Fruit fly (Drosophila melanogaster): ENCODE data around the gene CG42758.

CG42758 gene

DNA sequence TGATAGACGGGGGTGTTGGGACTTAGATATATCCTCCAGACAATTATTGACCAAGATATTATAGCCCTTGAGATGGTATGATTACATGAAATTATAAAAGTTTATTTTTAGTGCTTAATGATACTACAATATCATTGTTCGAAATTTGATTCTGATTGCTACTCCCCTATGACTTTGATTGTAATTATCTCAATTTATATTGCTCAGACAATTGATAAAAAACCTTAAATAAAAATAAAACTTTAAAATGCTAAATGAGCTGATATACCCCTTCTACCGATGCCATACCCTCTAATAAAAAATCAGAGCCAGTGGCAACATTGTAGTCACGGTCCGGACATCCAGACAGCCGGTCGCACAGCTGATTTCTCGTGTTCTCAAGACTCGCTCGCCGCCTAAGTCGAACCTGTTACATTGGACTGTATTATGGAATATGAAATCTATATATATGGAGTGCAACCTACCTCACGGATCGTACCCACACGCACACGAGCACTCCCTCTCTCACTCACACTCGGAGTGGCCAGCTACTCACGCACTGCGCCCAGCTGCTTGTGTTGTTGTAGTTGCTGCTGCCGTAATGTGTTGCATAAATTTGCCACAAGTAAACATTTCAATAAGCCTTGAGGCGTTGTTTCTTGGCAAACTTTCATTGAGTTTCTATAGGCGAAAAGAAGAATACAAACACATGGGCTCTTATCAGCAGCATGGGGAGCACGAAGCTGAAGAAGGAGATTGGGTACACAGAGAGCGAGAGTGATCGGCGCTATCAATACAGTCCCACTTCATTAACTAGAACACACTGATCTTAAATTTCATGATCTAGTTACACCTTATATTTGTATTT lies 45.9 kb downstream of the CG42758 start:
- TF ChIP-seq CG34367 (tag; optimal IDR thresholded peaks at IDR 0.05) (peak; percentile 75), Pif1A (GFP tag; optimal IDR thresholded peaks at IDR 0.05) (no peak), CG32121 (GFP tag; IDR thresholded peaks at IDR 0.05) (peak; percentile 56; the same call in 1 of the 2 replicates), CG9948 (tag; optimal IDR thresholded peaks at IDR 0.05) (peak; percentile 84), fd96Ca (GFP tag; IDR thresholded peaks at IDR 0.05) (peak; percentile 63; the same call in 2 of the 3 replicates), CG15710 (tag; optimal IDR thresholded peaks at IDR 0.05) (peak; percentile 74), CG10348 (GFP tag; IDR thresholded peaks at IDR 0.05) (no peak), CG8159 (tag; optimal IDR thresholded peaks at IDR 0.05) (peak; percentile 81), Snoo (tag; optimal IDR thresholded peaks at IDR 0.05) (no peak), CG4496 (GFP tag; IDR thresholded peaks at IDR 0.05) (peak; percentile 38; the same call in 1 of the 3 replicates), D1 (tag; optimal IDR thresholded peaks at IDR 0.05) (peak; percentile 69), CG13204 (GFP tag; optimal IDR thresholded peaks at IDR 0.05) (no peak), Ets98B (GFP tag; IDR thresholded peaks at IDR 0.05) (peak; percentile 4; the same call in 1 of the 2 replicates), CG14655 (GFP tag; optimal IDR thresholded peaks at IDR 0.05) (peak; percentile 84), CG8301 (tag; optimal IDR thresholded peaks at IDR 0.05) (peak; percentile 77), Pif1B (GFP tag; optimal IDR thresholded peaks at IDR 0.05) (peak; percentile 45), gl (tag; optimal IDR thresholded peaks at IDR 0.05) (no peak), EcR (GFP tag; optimal IDR thresholded peaks at IDR 0.05) (peak; percentile 40), CG12605 (GFP tag; IDR thresholded peaks at IDR 0.05) (no peak), rn (GFP tag; IDR thresholded peaks at IDR 0.05) (no peak), CG17806 (tag; optimal IDR thresholded peaks at IDR 0.05) (peak; percentile 77)

DNA sequence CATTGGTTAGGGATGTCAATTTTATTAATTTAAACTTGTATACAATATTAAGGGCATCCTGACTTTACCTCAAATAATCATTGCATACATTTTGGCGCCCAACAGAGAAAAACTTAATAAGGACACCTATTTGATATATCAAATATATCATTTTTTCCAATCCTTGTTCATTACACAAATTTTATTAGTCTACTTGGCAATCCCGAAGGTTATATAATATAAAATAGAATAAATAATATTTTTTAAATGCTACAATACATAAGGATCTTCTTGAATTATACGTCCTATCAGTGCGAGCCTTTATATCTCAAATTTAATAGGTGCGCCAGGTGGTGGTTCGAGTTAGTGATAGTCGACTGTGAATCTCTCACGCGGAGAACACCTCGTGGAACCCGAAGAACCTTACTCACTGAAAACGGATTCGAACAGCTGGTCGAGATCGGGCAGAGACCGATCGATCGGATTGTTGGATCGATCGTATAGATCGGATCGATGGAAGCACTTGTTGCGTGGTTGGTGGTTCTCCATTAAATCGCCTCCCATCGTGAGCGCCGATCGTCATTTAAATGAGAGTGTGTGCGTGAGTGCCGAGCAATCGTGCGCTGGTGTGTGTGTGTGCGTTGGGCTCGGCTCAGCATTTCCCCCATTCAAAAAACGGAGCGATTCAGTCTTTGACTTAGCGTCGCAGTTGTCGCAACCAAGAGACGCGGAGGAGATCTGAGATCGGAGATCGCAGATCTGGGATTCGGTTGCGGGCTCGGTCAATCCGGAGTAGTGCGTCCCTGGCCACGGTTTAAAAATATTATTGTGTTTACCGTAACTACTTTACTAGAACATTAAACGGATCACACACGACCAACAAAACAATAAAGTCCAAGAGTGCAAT lies 46.8 kb downstream of the CG42758 start, which contains the start of gene shd:
TSS of gene shd (plus strand) at position 667 of the 886 bp plus-strand sequence.
- TF ChIP-seq CG4496 (GFP tag; IDR thresholded peaks at IDR 0.05) (peak; percentile 71), CG17806 (tag; optimal IDR thresholded peaks at IDR 0.05) (peak; percentile 35), fd96Ca (GFP tag; IDR thresholded peaks at IDR 0.05) (0 out of 3 replicates have a peak, but pooled peaks have one; percentile 24), Snoo (tag; optimal IDR thresholded peaks at IDR 0.05) (peak; percentile 35), D1 (tag; optimal IDR thresholded peaks at IDR 0.05) (no peak), Pif1B (GFP tag; optimal IDR thresholded peaks at IDR 0.05) (no peak), CG15710 (tag; optimal IDR thresholded peaks at IDR 0.05) (peak; percentile 72), Ets98B (GFP tag; IDR thresholded peaks at IDR 0.05) (peak; percentile 22; the same call in 1 of the 2 replicates), CG34367 (tag; optimal IDR thresholded peaks at IDR 0.05) (peak; percentile 44), CG12605 (GFP tag; IDR thresholded peaks at IDR 0.05) (peak; percentile 36; the same call in 1 of the 2 replicates), CG14655 (GFP tag; optimal IDR thresholded peaks at IDR 0.05) (peak; percentile 76), CG32121 (GFP tag; IDR thresholded peaks at IDR 0.05) (no peak), CG9948 (tag; optimal IDR thresholded peaks at IDR 0.05) (peak; percentile 60), EcR (GFP tag; optimal IDR thresholded peaks at IDR 0.05) (peak; percentile 23), CG8301 (tag; optimal IDR thresholded peaks at IDR 0.05) (no peak), CG8159 (tag; optimal IDR thresholded peaks at IDR 0.05) (peak; percentile 79), Pif1A (GFP tag; optimal IDR thresholded peaks at IDR 0.05) (peak; percentile 14)

DNA sequence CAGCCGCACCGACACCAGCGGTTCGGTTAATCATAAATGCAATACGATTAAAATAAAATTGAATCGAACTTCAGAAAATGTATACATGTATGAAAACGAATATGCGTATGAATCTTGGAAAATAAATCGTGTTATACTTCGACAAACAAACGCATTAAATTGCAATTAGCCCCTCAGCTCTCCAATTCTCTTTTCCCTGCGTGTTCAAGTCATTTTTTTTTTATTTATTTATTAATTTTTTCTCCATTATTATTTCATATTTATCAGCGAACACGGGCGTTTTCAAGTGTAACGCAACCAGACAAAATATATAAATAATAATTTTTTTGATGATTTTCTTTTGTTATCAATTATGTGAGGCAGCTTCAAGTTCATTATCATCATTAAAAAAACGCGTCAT lies 47.9 kb downstream of the CG42758 start:
- TF ChIP-seq CG10348 (GFP tag; IDR thresholded peaks at IDR 0.05) (no peak), CG8159 (tag; optimal IDR thresholded peaks at IDR 0.05) (no peak), CG9948 (tag; optimal IDR thresholded peaks at IDR 0.05) (no peak), CG4496 (GFP tag; IDR thresholded peaks at IDR 0.05) (no peak), Snoo (tag; optimal IDR thresholded peaks at IDR 0.05) (peak; percentile 24), CG12605 (GFP tag; IDR thresholded peaks at IDR 0.05) (no peak)

DNA sequence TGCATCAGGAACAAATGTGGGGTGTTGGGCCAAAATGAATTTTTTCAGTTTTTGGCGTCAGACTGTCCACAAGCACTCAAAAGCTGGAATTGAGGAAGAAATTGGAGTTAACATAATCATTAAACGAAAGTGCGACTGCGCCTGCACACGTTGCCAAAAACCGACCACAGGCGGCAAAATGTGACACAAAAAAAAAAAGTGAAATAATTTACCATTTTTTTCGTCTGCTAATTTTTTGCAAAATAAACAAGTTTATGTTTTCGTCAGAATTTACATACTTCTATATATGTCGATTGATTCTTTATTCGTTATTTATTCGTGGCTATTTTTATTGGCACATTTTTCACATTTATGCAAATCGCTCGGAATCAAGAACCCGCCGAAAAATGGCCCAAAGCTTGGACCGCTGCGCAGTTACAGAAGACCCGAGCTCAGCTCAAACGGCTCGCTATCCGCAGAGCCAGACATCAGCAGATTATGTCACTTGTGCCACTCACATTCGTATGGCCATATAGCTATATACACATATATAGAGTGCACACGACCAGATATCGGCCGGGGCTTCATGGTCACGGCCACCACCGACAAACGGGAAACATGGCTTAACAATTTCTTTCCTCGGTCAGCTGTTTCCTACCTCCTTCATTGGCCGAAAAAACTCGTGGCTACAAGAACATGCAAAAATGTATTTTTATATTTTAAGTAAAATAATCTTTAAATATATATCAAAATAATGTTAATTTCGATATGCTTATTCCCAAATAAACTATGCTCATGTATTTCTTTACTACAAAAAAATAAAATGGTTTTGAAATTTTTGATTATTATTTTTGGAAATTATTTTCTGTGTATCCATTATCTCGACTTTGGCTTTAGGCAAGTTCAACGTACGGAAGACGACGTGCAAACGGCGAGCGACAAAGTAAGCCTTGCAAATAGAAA lies 49.1 kb downstream of the CG42758 start:
- TF ChIP-seq CG14655 (GFP tag; optimal IDR thresholded peaks at IDR 0.05): peak; percentile 76
- TF ChIP-seq Pif1A (GFP tag; optimal IDR thresholded peaks at IDR 0.05): no peak
- TF ChIP-seq CG8301 (tag; optimal IDR thresholded peaks at IDR 0.05): peak; percentile 70
- TF ChIP-seq CG10348 (GFP tag; IDR thresholded peaks at IDR 0.05): no peak

All from whole organism, pupa.